Worm (Caenorhabditis elegans): Measurements from ENCODE around the gene srlf-18.

Gene srlf-18

ce11 chrIV:11112641-11113040, 11.4 kb upstream of the srlf-18 start, which contains the start of gene clc-9:
clc-9 (plus strand) TSS chrIV:11112941.
- TF ChIP-seq sma-9 (GFP tag; optimal IDR thresholded peaks at IDR 0.05) (no peak), sma-9 (tag; optimal IDR thresholded peaks at IDR 0.05) (no peak), lin-11 (tag; optimal IDR thresholded peaks at IDR 0.05) (no peak), crh-2 (tag; optimal IDR thresholded peaks at IDR 0.05) (no peak), skn-1 (tag; optimal IDR thresholded peaks at IDR 0.05) (no peak), ceh-16 (tag; optimal IDR thresholded peaks at IDR 0.05) (no peak), lin-39 (tag; optimal IDR thresholded peaks at IDR 0.05) (no peak), unc-39 (tag; optimal IDR thresholded peaks at IDR 0.05) (no peak), nhr-25 (tag; optimal IDR thresholded peaks at IDR 0.05) (no peak), nhr-12 (tag; optimal IDR thresholded peaks at IDR 0.05) (no peak), nhr-129 (tag; optimal IDR thresholded peaks at IDR 0.05) (no peak), snpc-4 (tag; optimal IDR thresholded peaks at IDR 0.05) (no peak), ZK546.5 (tag; optimal IDR thresholded peaks at IDR 0.05) (no peak), fos-1 (tag; optimal IDR thresholded peaks at IDR 0.05) (no peak), nhr-6 (tag; optimal IDR thresholded peaks at IDR 0.05) (no peak), nhr-237 (tag; optimal IDR thresholded peaks at IDR 0.05) (no peak), ztf-1 (GFP tag; conservative IDR thresholded peaks at IDR 0.05) (no peak)

ce11 chrIV:11111898-11112297, 10.6 kb upstream of the srlf-18 start:
- TF ChIP-seq nhr-129 (tag; optimal IDR thresholded peaks at IDR 0.05) (peak; percentile 44), ZK546.5 (tag; optimal IDR thresholded peaks at IDR 0.05) (no peak), lsy-2 (tag; optimal IDR thresholded peaks at IDR 0.05) (peak in 1 of 2 experiments; percentile 21), crh-2 (tag; optimal IDR thresholded peaks at IDR 0.05) (peak; percentile 49), fos-1 (tag; optimal IDR thresholded peaks at IDR 0.05) (no peak), nhr-77 (tag; optimal IDR thresholded peaks at IDR 0.05) (no peak)

- no peak for TF ChIP-seq ztf-1 (GFP tag; conservative IDR thresholded peaks at IDR 0.05)
- TF ChIP-seq lin-39 (tag; optimal IDR thresholded peaks at IDR 0.05), result no peak
- TF ChIP-seq Y55F3AM.14 (GFP tag; optimal IDR thresholded peaks at IDR 0.05), result no peak
- TF ChIP-seq ceh-82 (tag; optimal IDR thresholded peaks at IDR 0.05), result no peak
- TF ChIP-seq nhr-23 (tag; optimal IDR thresholded peaks at IDR 0.05), result no peak
- no peak for TF ChIP-seq peb-1 (tag; optimal IDR thresholded peaks at IDR 0.05)
- TF ChIP-seq nhr-11 (tag; optimal IDR thresholded peaks at IDR 0.05), result no peak
- peak; percentile 86 for TF ChIP-seq unc-55 (GFP tag; optimal IDR thresholded peaks at IDR 0.05)
- TF ChIP-seq mdl-1 (tag; optimal IDR thresholded peaks at IDR 0.05), result no peak
- peak; percentile 18 for TF ChIP-seq ama-1 (optimal IDR thresholded peaks at IDR 0.05)
- peak; percentile 65 for TF ChIP-seq crh-2 (tag; optimal IDR thresholded peaks at IDR 0.05)
- peak; percentile 33 for TF ChIP-seq nhr-21 (tag; optimal IDR thresholded peaks at IDR 0.05)
- no peak for TF ChIP-seq nhr-237 (tag; optimal IDR thresholded peaks at IDR 0.05)
- TF ChIP-seq nhr-12 (tag; optimal IDR thresholded peaks at IDR 0.05), result no peak
- no peak for TF ChIP-seq unc-62 (GFP tag; optimal IDR thresholded peaks at IDR 0.05)
- TF ChIP-seq elt-1 (tag; optimal IDR thresholded peaks at IDR 0.05), result no peak
- peak; percentile 41 for TF ChIP-seq sma-9 (GFP tag; optimal IDR thresholded peaks at IDR 0.05)
- TF ChIP-seq sma-9 (tag; optimal IDR thresholded peaks at IDR 0.05), result no peak
- TF ChIP-seq ZK546.5 (tag; optimal IDR thresholded peaks at IDR 0.05), result peak; percentile 15
- TF ChIP-seq lsy-2 (tag; optimal IDR thresholded peaks at IDR 0.05), result peak; percentile 50 to 89
- TF ChIP-seq nhr-129 (tag; optimal IDR thresholded peaks at IDR 0.05), result peak; percentile 71
- peak; percentile 47 for TF ChIP-seq lin-11 (tag; optimal IDR thresholded peaks at IDR 0.05)
- no peak for TF ChIP-seq dmd-4 (tag; optimal IDR thresholded peaks at IDR 0.05)
- TF ChIP-seq nhr-10 (tag; optimal IDR thresholded peaks at IDR 0.05), result no peak
- no peak for TF ChIP-seq ztf-4 (tag; optimal IDR thresholded peaks at IDR 0.05)
- no peak for TF ChIP-seq elt-3 (tag; optimal IDR thresholded peaks at IDR 0.05)
- peak; percentile 20 for TF ChIP-seq F13H6.1 (tag; optimal IDR thresholded peaks at IDR 0.05)
- no peak for TF ChIP-seq blmp-1 (tag; optimal IDR thresholded peaks at IDR 0.05; ENCODE audit: insufficient read depth)
- no peak for TF ChIP-seq mbf-1 (tag; optimal IDR thresholded peaks at IDR 0.05)
- no peak for TF ChIP-seq egl-27 (tag; optimal IDR thresholded peaks at IDR 0.05)
- TF ChIP-seq lin-13 (GFP tag; optimal IDR thresholded peaks at IDR 0.05), result peak; percentile 61
- peak; percentile 78 for TF ChIP-seq gmeb-1 (tag; optimal IDR thresholded peaks at IDR 0.05)
- no peak for TF ChIP-seq R02D3.7 (tag; optimal IDR thresholded peaks at IDR 0.05)
- TF ChIP-seq nhr-25 (tag; optimal IDR thresholded peaks at IDR 0.05), result peak; percentile 59
- TF ChIP-seq C34F6.9 (tag; optimal IDR thresholded peaks at IDR 0.05), result peak; percentile 71
- TF ChIP-seq skn-1 (tag; optimal IDR thresholded peaks at IDR 0.05), result no peak
- no peak for TF ChIP-seq ceh-16 (tag; optimal IDR thresholded peaks at IDR 0.05)
- peak; percentile 33 for TF ChIP-seq fos-1 (tag; optimal IDR thresholded peaks at IDR 0.05)
- TF ChIP-seq alr-1 (tag; optimal IDR thresholded peaks at IDR 0.05), result no peak
- no peak for TF ChIP-seq unc-39 (tag; optimal IDR thresholded peaks at IDR 0.05)
- TF ChIP-seq zag-1 (tag; optimal IDR thresholded peaks at IDR 0.05), result no peak
- TF ChIP-seq ztf-11 (tag; optimal IDR thresholded peaks at IDR 0.05), result no peak
- peak; percentile 14 for TF ChIP-seq mab-5 (tag; optimal IDR thresholded peaks at IDR 0.05)
- peak; percentile 49 for TF ChIP-seq snpc-4 (tag; optimal IDR thresholded peaks at IDR 0.05)
- TF ChIP-seq sem-4 (tag; optimal IDR thresholded peaks at IDR 0.05), result peak; percentile 29
- TF ChIP-seq nhr-77 (tag; optimal IDR thresholded peaks at IDR 0.05), result no peak
These were observed 9.8 kb upstream of the srlf-18 start, which contains the start of gene rps-5 for ce11 chrIV:11110995-11111619. rps-5 (minus strand) TSS chrIV:11111045.

Data from whole organism, L2 larva.